Worm (Caenorhabditis elegans): ENCODE data around the gene Y76B12C.9.

The Y76B12C.9 gene

ce11 chrIV:2036974-2037373, at the start of gene Y76B12C.9, which contains the start of gene cng-2:
Gene Y76B12C.9 (minus strand): TSS chrIV:2037074.
Gene cng-2 (plus strand): TSS chrIV:2037191.
- no peak for TF ChIP-seq ceh-13 (GFP tag; optimal IDR thresholded peaks at IDR 0.05)
- TF ChIP-seq aly-1 (tag; optimal IDR thresholded peaks at IDR 0.05): no peak
- TF ChIP-seq hmbx-1 (tag; optimal IDR thresholded peaks at IDR 0.05): no peak
- TF ChIP-seq tbx-37 (GFP tag; conservative IDR thresholded peaks at IDR 0.05): no peak
- TF ChIP-seq B0310.2 (tag; optimal IDR thresholded peaks at IDR 0.05): no peak
- no peak for TF ChIP-seq pes-1 (GFP tag; IDR thresholded peaks at IDR 0.05)
- TF ChIP-seq ceh-36 (tag; optimal IDR thresholded peaks at IDR 0.05): no peak
- no peak for TF ChIP-seq scrt-1 (GFP tag; IDR thresholded peaks at IDR 0.05)
- TF ChIP-seq flt-1 (GFP tag; IDR thresholded peaks at IDR 0.05): no peak
- no peak for TF ChIP-seq F13C5.2 (tag; optimal IDR thresholded peaks at IDR 0.05)
- no peak for TF ChIP-seq hnd-1 (tag; optimal IDR thresholded peaks at IDR 0.05)
- no peak for TF ChIP-seq hmg-4 (GFP tag; optimal IDR thresholded peaks at IDR 0.05)
- no peak for TF ChIP-seq tra-4 (tag; optimal IDR thresholded peaks at IDR 0.05)
- no peak for TF ChIP-seq ets-7 (tag; optimal IDR thresholded peaks at IDR 0.05)
- no peak for TF ChIP-seq sea-1 (GFP tag; conservative IDR thresholded peaks at IDR 0.05)

- TF ChIP-seq tbx-11 (GFP tag; IDR thresholded peaks at IDR 0.05): no peak
- no peak for TF ChIP-seq ceh-13 (GFP tag; optimal IDR thresholded peaks at IDR 0.05)
- TF ChIP-seq scrt-1 (GFP tag; IDR thresholded peaks at IDR 0.05): no peak
- TF ChIP-seq flt-1 (GFP tag; IDR thresholded peaks at IDR 0.05): no peak
- no peak for TF ChIP-seq tra-4 (tag; optimal IDR thresholded peaks at IDR 0.05)
- TF ChIP-seq hmbx-1 (tag; optimal IDR thresholded peaks at IDR 0.05): no peak
These were observed 46.9 kb upstream of the Y76B12C.9 start, which contains the start of gene mca-2 for ce11 chrIV:2083734-2084133. Gene mca-2 (plus strand): TSS chrIV:2084034.

DNA sequence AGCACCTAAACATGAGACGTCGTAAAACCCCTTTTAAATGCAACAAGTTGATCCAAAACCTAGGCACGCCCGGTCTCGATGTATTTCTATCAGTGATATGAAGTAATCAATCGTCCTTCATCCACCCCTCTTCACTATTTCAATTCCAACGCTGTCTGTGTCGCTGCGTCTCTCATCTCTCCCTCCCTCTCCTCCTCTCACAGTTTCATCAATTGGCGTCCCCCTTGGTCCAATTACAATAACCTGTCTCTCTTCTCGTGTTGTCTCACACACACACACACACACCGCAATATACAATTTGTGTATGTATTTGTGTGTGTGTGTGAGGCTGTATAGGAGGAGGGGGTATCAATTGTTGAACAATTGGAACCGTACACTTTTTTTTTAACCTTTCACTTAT, 46.3 kb upstream of the Y76B12C.9 start:
- TF ChIP-seq tbx-37 (GFP tag; conservative IDR thresholded peaks at IDR 0.05) (no peak), pes-1 (GFP tag; IDR thresholded peaks at IDR 0.05) (no peak), hmg-4 (GFP tag; optimal IDR thresholded peaks at IDR 0.05) (no peak)

ce11 chrIV:2080340-2080739, 43.5 kb upstream of the Y76B12C.9 start:
- no peak for TF ChIP-seq tbx-37 (GFP tag; conservative IDR thresholded peaks at IDR 0.05)

ce11 chrIV:2077159-2077835, 40.4 kb upstream of the Y76B12C.9 start:
- TF ChIP-seq tbx-37 (GFP tag; conservative IDR thresholded peaks at IDR 0.05) (no peak), pes-1 (GFP tag; IDR thresholded peaks at IDR 0.05) (no peak), ama-1 (optimal IDR thresholded peaks at IDR 0.05) (no peak), B0310.2 (tag; optimal IDR thresholded peaks at IDR 0.05) (no peak), tra-4 (tag; optimal IDR thresholded peaks at IDR 0.05) (no peak), ceh-36 (tag; optimal IDR thresholded peaks at IDR 0.05) (no peak), tbx-11 (GFP tag; IDR thresholded peaks at IDR 0.05) (no peak), scrt-1 (GFP tag; IDR thresholded peaks at IDR 0.05) (no peak)

- TF ChIP-seq ceh-13 (GFP tag; optimal IDR thresholded peaks at IDR 0.05) (no peak), tbx-11 (GFP tag; IDR thresholded peaks at IDR 0.05) (no peak), scrt-1 (GFP tag; IDR thresholded peaks at IDR 0.05) (no peak), sea-1 (GFP tag; conservative IDR thresholded peaks at IDR 0.05) (no peak), F13C5.2 (tag; optimal IDR thresholded peaks at IDR 0.05) (no peak), tbx-37 (GFP tag; conservative IDR thresholded peaks at IDR 0.05) (no peak), ama-1 (optimal IDR thresholded peaks at IDR 0.05) (no peak), hmg-4 (GFP tag; optimal IDR thresholded peaks at IDR 0.05) (no peak), ets-7 (tag; optimal IDR thresholded peaks at IDR 0.05) (no peak), ceh-36 (tag; optimal IDR thresholded peaks at IDR 0.05) (no peak), B0310.2 (tag; optimal IDR thresholded peaks at IDR 0.05) (no peak), hmbx-1 (tag; optimal IDR thresholded peaks at IDR 0.05) (no peak), hnd-1 (tag; optimal IDR thresholded peaks at IDR 0.05) (no peak), flt-1 (GFP tag; IDR thresholded peaks at IDR 0.05) (no peak), aly-1 (tag; optimal IDR thresholded peaks at IDR 0.05) (no peak), tra-4 (tag; optimal IDR thresholded peaks at IDR 0.05) (no peak), pes-1 (GFP tag; IDR thresholded peaks at IDR 0.05) (no peak)
These were observed 29.0 kb upstream of the Y76B12C.9 start, which contains the start of gene arrd-26 for ce11 chrIV:2065895-2066294. Gene arrd-26 (plus strand): TSS chrIV:2066195.

DNA sequence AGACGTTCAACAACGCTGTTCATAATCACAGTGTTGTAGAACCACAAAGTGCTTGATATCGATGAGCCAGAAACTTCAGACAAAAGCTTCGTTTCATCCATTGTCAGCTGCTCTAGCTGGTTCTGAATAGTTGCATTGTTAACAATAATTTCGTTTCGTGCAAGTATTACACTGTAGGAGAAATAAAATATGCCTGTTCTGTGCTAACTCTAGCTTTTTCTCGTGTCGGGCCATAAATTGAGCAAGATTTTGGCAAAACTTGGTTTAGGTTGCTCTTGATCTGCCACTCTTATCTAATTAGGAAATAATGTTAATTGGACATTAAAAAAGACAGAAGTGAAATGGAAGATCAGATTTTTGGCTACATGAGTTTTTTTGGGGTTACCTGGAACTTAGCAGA, 22.1 kb upstream of the Y76B12C.9 start, which contains the start of gene R05C11.2:
TSS of gene R05C11.2 (minus strand) at position 101 of the 400 bp plus-strand sequence.
- no peak for TF ChIP-seq pes-1 (GFP tag; IDR thresholded peaks at IDR 0.05)
- TF ChIP-seq ama-1 (optimal IDR thresholded peaks at IDR 0.05): no peak
- TF ChIP-seq ceh-13 (GFP tag; optimal IDR thresholded peaks at IDR 0.05): no peak
- no peak for TF ChIP-seq tbx-37 (GFP tag; conservative IDR thresholded peaks at IDR 0.05)
- TF ChIP-seq F13C5.2 (tag; optimal IDR thresholded peaks at IDR 0.05): no peak

- TF ChIP-seq sea-1 (GFP tag; conservative IDR thresholded peaks at IDR 0.05) (no peak), ceh-36 (tag; optimal IDR thresholded peaks at IDR 0.05) (no peak), F13C5.2 (tag; optimal IDR thresholded peaks at IDR 0.05) (no peak), hnd-1 (tag; optimal IDR thresholded peaks at IDR 0.05) (no peak), hmbx-1 (tag; optimal IDR thresholded peaks at IDR 0.05) (no peak), hmg-4 (GFP tag; optimal IDR thresholded peaks at IDR 0.05) (no peak), scrt-1 (GFP tag; IDR thresholded peaks at IDR 0.05) (no peak), ceh-13 (GFP tag; optimal IDR thresholded peaks at IDR 0.05) (no peak), ets-7 (tag; optimal IDR thresholded peaks at IDR 0.05) (no peak), flt-1 (GFP tag; IDR thresholded peaks at IDR 0.05) (no peak), ama-1 (optimal IDR thresholded peaks at IDR 0.05) (no peak), pes-1 (GFP tag; IDR thresholded peaks at IDR 0.05) (no peak; the same call in 1 of the 2 replicates), tra-4 (tag; optimal IDR thresholded peaks at IDR 0.05) (no peak)
These were observed 20.6 kb upstream of the Y76B12C.9 start for ce11 chrIV:2057462-2057861.

Data from whole organism, early embryonic.